Fruit fly (Drosophila melanogaster): ENCODE data around the gene lsn.
A peak's percentile ranks its signal among the peaks of the same experiment; 100 is the strongest.

The lsn gene

dm6 chr3R:21827453-21828039, 37.4 kb upstream of the lsn start (continued):
- TF ChIP-seq Meics (GFP tag; optimal IDR thresholded peaks at IDR 0.05) (no peak), Hr78 (GFP tag; optimal IDR thresholded peaks at IDR 0.05) (no peak), CG2712 (tag; optimal IDR thresholded peaks at IDR 0.05) (peak; percentile 34), CG6813 (GFP tag; optimal IDR thresholded peaks at IDR 0.05) (no peak), nerfin-2 (GFP tag; IDR thresholded peaks at IDR 0.05; ENCODE audit: partially characterized antibody) (no peak), vfl (GFP tag; optimal IDR thresholded peaks at IDR 0.05) (no peak), nmo (GFP tag; optimal IDR thresholded peaks at IDR 0.05) (peak; percentile 30), zfh2 (GFP tag; optimal IDR thresholded peaks at IDR 0.05) (no peak), CG3065 (GFP tag; optimal IDR thresholded peaks at IDR 0.05) (no peak), sens (GFP tag) (peak; percentile 2), Camta (GFP tag; optimal IDR thresholded peaks at IDR 0.05) (no peak), grau (tag; optimal IDR thresholded peaks at IDR 0.05) (no peak), tup (GFP tag; optimal IDR thresholded peaks at IDR 0.05) (no peak), CG8924 (tag; optimal IDR thresholded peaks at IDR 0.05) (no peak), CG16863 (GFP tag; optimal IDR thresholded peaks at IDR 0.05) (no peak), CG1832 (GFP tag; optimal IDR thresholded peaks at IDR 0.05) (no peak), Ets65A (GFP tag) (peak; percentile 11), Asciz (GFP tag; optimal IDR thresholded peaks at IDR 0.05) (no peak), CG2875 (GFP tag; optimal IDR thresholded peaks at IDR 0.05) (no peak), pros (GFP tag; optimal IDR thresholded peaks at IDR 0.05) (peak; percentile 43), oc (tag; optimal IDR thresholded peaks at IDR 0.05) (no peak), CG14860 (GFP tag; IDR thresholded peaks at IDR 0.05; ENCODE audit: partially characterized antibody) (0 out of 3 replicates have a peak, but pooled peaks have one; percentile 16), GATAe (GFP tag; conservative IDR thresholded peaks at IDR 0.05) (no peak), zf30C (GFP tag; optimal IDR thresholded peaks at IDR 0.05) (peak; percentile 65), CG17385 (GFP tag; optimal IDR thresholded peaks at IDR 0.05) (no peak), HLH4C (GFP tag; IDR thresholded peaks at IDR 0.05; ENCODE audit: partially characterized antibody) (peak; percentile 38; the same call in 2 of the 3 replicates), dmrt11E (tag; optimal IDR thresholded peaks at IDR 0.05) (peak; percentile 9), Sry-β (GFP tag; optimal IDR thresholded peaks at IDR 0.05) (no peak), ara (GFP tag; IDR thresholded peaks at IDR 0.05) (no peak), danr (GFP tag; IDR thresholded peaks at IDR 0.05) (no peak), dm (GFP tag; optimal IDR thresholded peaks at IDR 0.05) (no peak), Hmx (GFP tag; optimal IDR thresholded peaks at IDR 0.05) (no peak), unpg (GFP tag; optimal IDR thresholded peaks at IDR 0.05) (no peak), Ptx1 (GFP tag; IDR thresholded peaks at IDR 0.05) (0 out of 2 replicates have a peak, but pooled peaks have one; percentile 21), kah (GFP tag; optimal IDR thresholded peaks at IDR 0.05) (peak; percentile 59), Fer1 (GFP tag; optimal IDR thresholded peaks at IDR 0.05) (no peak), C15 (GFP tag; IDR thresholded peaks at IDR 0.05) (no peak), gem (tag; optimal IDR thresholded peaks at IDR 0.05) (peak; percentile 11), peb (GFP tag; IDR thresholded peaks at IDR 0.05) (no peak), br (optimal IDR thresholded peaks at IDR 0.05) (no peak), zfh1 (GFP tag; IDR thresholded peaks at IDR 0.05) (0 out of 3 replicates have a peak, but pooled peaks have one; percentile 21), CG4404 (GFP tag; IDR thresholded peaks at IDR 0.05) (no peak), lola (GFP tag; optimal IDR thresholded peaks at IDR 0.05) (peak in 1 of 3 experiments; percentile 3), HLHmδ (GFP tag; optimal IDR thresholded peaks at IDR 0.05) (peak; percentile 36), CG18262 (tag; optimal IDR thresholded peaks at IDR 0.05) (peak; percentile 7), Dip2 (GFP tag; IDR thresholded peaks at IDR 0.05) (no peak), Sin3A (optimal IDR thresholded peaks at IDR 0.05) (no peak), CG2129 (GFP tag; IDR thresholded peaks at IDR 0.05; ENCODE audit: partially characterized antibody) (no peak), CG17829 (tag; optimal IDR thresholded peaks at IDR 0.05) (no peak), Drgx (GFP tag; IDR thresholded peaks at IDR 0.05) (peak; percentile 34; the same call in 1 of the 2 replicates)
